Worm (Caenorhabditis elegans): ENCODE results near the gene tmed-1.

The tmed-1 gene

ce11 chrIV:12085120-12085519, 7.2 kb upstream of the tmed-1 start, which contains the start of gene rbm-34:
Gene rbm-34, plus strand, starts transcription at chrIV:12085420.
- TF ChIP-seq B0019.2 (GFP tag; conservative IDR thresholded peaks at IDR 0.05): no peak

- TF ChIP-seq hrde-1 (tag; optimal IDR thresholded peaks at IDR 0.05; ENCODE audit: borderline replicate concordance) (peak; percentile 65), F39B2.1 (GFP tag; IDR thresholded peaks at IDR 0.05) (no peak), unc-62 (GFP tag; optimal IDR thresholded peaks at IDR 0.05) (no peak), T26A5.8 (tag; optimal IDR thresholded peaks at IDR 0.05) (no peak), dox-1 (GFP tag; IDR thresholded peaks at IDR 0.05) (peak; percentile 20; the same call in 1 of the 2 replicates), lin-35 (GFP tag; optimal IDR thresholded peaks at IDR 0.05) (no peak), repo-1 (tag; optimal IDR thresholded peaks at IDR 0.05) (no peak)
Observed at ce11 chrIV:12084587-12084986, 6.6 kb upstream of the tmed-1 start.

ce11 chrIV:12084178-12084577, 6.2 kb upstream of the tmed-1 start, which contains the start of gene repo-1:
Gene repo-1, plus strand, starts transcription at chrIV:12084478.
- TF ChIP-seq Y53G8AR.9 (GFP tag; conservative IDR thresholded peaks at IDR 0.05) (0 out of 2 replicates have a peak, but pooled peaks have one; percentile 27), B0035.1 (tag; optimal IDR thresholded peaks at IDR 0.05) (no peak), madf-8 (GFP tag; conservative IDR thresholded peaks at IDR 0.05) (no peak), pha-4 (tag; optimal IDR thresholded peaks at IDR 0.05) (no peak)

- TF ChIP-seq ceh-79 (tag; optimal IDR thresholded peaks at IDR 0.05): no peak
- TF ChIP-seq sdz-38 (tag; optimal IDR thresholded peaks at IDR 0.05): no peak
- no peak for TF ChIP-seq nfya-1 (tag; optimal IDR thresholded peaks at IDR 0.05; ENCODE audit: borderline replicate concordance, insufficient read depth)
- no peak for TF ChIP-seq mes-4 (tag; optimal IDR thresholded peaks at IDR 0.05)
- no peak for TF ChIP-seq B0019.2 (GFP tag; conservative IDR thresholded peaks at IDR 0.05)
- no peak for TF ChIP-seq ztf-22 (GFP tag; optimal IDR thresholded peaks at IDR 0.05)
- no peak for TF ChIP-seq lin-26 (GFP tag; IDR thresholded peaks at IDR 0.05)
- TF ChIP-seq sea-2 (GFP tag; IDR thresholded peaks at IDR 0.05): no peak
- no peak for TF ChIP-seq lag-1 (GFP tag; IDR thresholded peaks at IDR 0.05)
- TF ChIP-seq tlf-1 (GFP tag; optimal IDR thresholded peaks at IDR 0.05): no peak
- no peak for TF ChIP-seq athp-1 (tag; optimal IDR thresholded peaks at IDR 0.05)
- TF ChIP-seq ceh-91 (GFP tag; IDR thresholded peaks at IDR 0.05): no peak
- TF ChIP-seq atf-7 (tag; optimal IDR thresholded peaks at IDR 0.05): no peak
- no peak for TF ChIP-seq B0261.1 (tag; optimal IDR thresholded peaks at IDR 0.05)
- no peak for TF ChIP-seq C17E4.6 (GFP tag; IDR thresholded peaks at IDR 0.05)
- TF ChIP-seq F57C9.4 (tag; optimal IDR thresholded peaks at IDR 0.05): no peak
- no peak for TF ChIP-seq ztf-3 (GFP tag; optimal IDR thresholded peaks at IDR 0.05)
- no peak for TF ChIP-seq egrh-3 (GFP tag; IDR thresholded peaks at IDR 0.05)
- TF ChIP-seq bed-1 (GFP tag; IDR thresholded peaks at IDR 0.05): no peak
- no peak for TF ChIP-seq ceh-100 (GFP tag; IDR thresholded peaks at IDR 0.05)
Observed at ce11 chrIV:12080807-12081206, 2.8 kb upstream of the tmed-1 start.

- TF ChIP-seq lin-35 (GFP tag; optimal IDR thresholded peaks at IDR 0.05): peak in 1 of 3 experiments; percentile 21
- TF ChIP-seq lin-54 (GFP tag; optimal IDR thresholded peaks at IDR 0.05): peak; percentile 26
- TF ChIP-seq rec-8 (tag; optimal IDR thresholded peaks at IDR 0.05): no peak
- TF ChIP-seq hrde-1 (tag; optimal IDR thresholded peaks at IDR 0.05; ENCODE audit: borderline replicate concordance): no peak
- TF ChIP-seq hlh-26 (GFP tag; conservative IDR thresholded peaks at IDR 0.05): no peak
- TF ChIP-seq sdz-38 (tag; optimal IDR thresholded peaks at IDR 0.05): no peak
- TF ChIP-seq nhr-90 (tag; optimal IDR thresholded peaks at IDR 0.05): no peak
- no peak for TF ChIP-seq ceh-58 (GFP tag; IDR thresholded peaks at IDR 0.05)
- TF ChIP-seq attf-5 (GFP tag; optimal IDR thresholded peaks at IDR 0.05): peak; percentile 61
- TF ChIP-seq ztf-25 (GFP tag; IDR thresholded peaks at IDR 0.05): no peak
- no peak for TF ChIP-seq lin-40 (tag; optimal IDR thresholded peaks at IDR 0.05)
- peak; percentile 71 for TF ChIP-seq mcd-1 (GFP tag; IDR thresholded peaks at IDR 0.05)
- no peak for TF ChIP-seq pha-4 (tag; optimal IDR thresholded peaks at IDR 0.05)
- TF ChIP-seq F33H1.4 (GFP tag; IDR thresholded peaks at IDR 0.05): no peak
Observed at ce11 chrIV:12078907-12079523, 1.1 kb upstream of the tmed-1 start, which contains the start of gene lex-1. Gene lex-1, plus strand, starts transcription at chrIV:12079473.
